Worm (Caenorhabditis elegans) whole organism, L4 larva: ENCODE data around the gene nphp-1.

Experiments used
- F10B5.3 ChIP-seq: sonication (generic microtip); optimal IDR thresholded peaks from 2 replicates; lab custom pipeline; 2016; ENCODE audit warnings: mild to moderate bottlenecking, missing genetic modification characterization, missing compliant biosample characterization
- F26F4.8 ChIP-seq: fragments of 200-800 bp; sonication (Bioruptor generic); conservative IDR thresholded peaks from 2 replicates; pipeline ENCODE4 v1.3.6; 2022; ENCODE audit warnings: missing genetic modification characterization, missing compliant biosample characterization
- F44E2.7 ChIP-seq: fragments of 200-800 bp; sonication (Bioruptor generic); IDR thresholded peaks from 2 replicates; pipeline ENCODE4 v2.1.2; 2022; ENCODE audit warnings: missing genetic modification characterization, missing compliant biosample characterization
- T20F7.1 ChIP-seq: fragments of 200-800 bp; sonication (Bioruptor generic); optimal IDR thresholded peaks from 2 replicates; lab custom pipeline; 2018; ENCODE audit warnings: mild to moderate bottlenecking, missing genetic modification characterization, missing compliant biosample characterization
- Y48G9A.11 ChIP-seq: fragments of 200-800 bp; sonication (Bioruptor generic); IDR thresholded peaks from 2 replicates; pipeline ENCODE4 v1.3.6; 2022; ENCODE audit warnings: missing genetic modification reagents, missing genetic modification characterization, missing compliant biosample characterization
- Y5F2A.4 ChIP-seq: fragments of 200-800 bp; sonication (Bioruptor generic); optimal IDR thresholded peaks from 2 replicates; lab custom pipeline; 2018; ENCODE audit warnings: mild to moderate bottlenecking, missing genetic modification characterization, missing compliant biosample characterization
- aly-2 ChIP-seq: sonication (generic microtip); optimal IDR thresholded peaks from 2 replicates; lab custom pipeline; 2018; ENCODE audit warnings: missing biosample characterization, missing genetic modification characterization
- ama-1 ChIP-seq: fragments of 150-350 bp; optimal IDR thresholded peaks from 2 replicates; lab custom pipeline; 2014; ENCODE audit warnings: inconsistent platforms, mixed read lengths
- attf-4 ChIP-seq: sonication (generic microtip); optimal IDR thresholded peaks from 3 replicates; lab custom pipeline; 2017; ENCODE audit warnings: missing biosample characterization, missing genetic modification characterization
- ceh-20 ChIP-seq: fragments of 200-800 bp; sonication (Bioruptor generic); IDR thresholded peaks from 2 replicates; pipeline ENCODE4 v1.3.6; 2022; ENCODE audit warnings: missing genetic modification reagents, missing genetic modification characterization, missing compliant biosample characterization
- ceh-28 ChIP-seq: fragments of 150-350 bp; optimal IDR thresholded peaks from 2 replicates; lab custom pipeline; 2014; ENCODE audit warnings: missing biosample characterization, missing genetic modification reagents, missing genetic modification characterization
- ceh-62 ChIP-seq: sonication (generic microtip); optimal IDR thresholded peaks from 2 replicates; lab custom pipeline; 2017; ENCODE audit warnings: missing biosample characterization, missing genetic modification characterization
- daf-12 ChIP-seq: fragments of 150-350 bp; optimal IDR thresholded peaks from 2 replicates; lab custom pipeline; 2014; ENCODE audit warnings: missing biosample characterization, missing genetic modification reagents, missing genetic modification characterization
- daf-19 ChIP-seq: fragments of 200-800 bp; sonication (Bioruptor generic); conservative IDR thresholded peaks from 2 replicates; pipeline ENCODE4 v1.3.6; 2022; ENCODE audit warnings: missing genetic modification characterization, missing compliant biosample characterization
- dmd-6 ChIP-seq: fragments of 200-800 bp; sonication (Bioruptor generic); IDR thresholded peaks from 2 replicates; pipeline ENCODE4 v1.3.6; 2022; ENCODE audit warnings: missing genetic modification reagents, missing genetic modification characterization, missing compliant biosample characterization
- dmd-8 ChIP-seq: fragments of 200-800 bp; sonication (Bioruptor generic); IDR thresholded peaks from 2 replicates; pipeline ENCODE4 v1.3.6; 2022; ENCODE audit warnings: missing genetic modification characterization, missing compliant biosample characterization
- dpl-1 ChIP-seq: fragments of 150-350 bp; optimal IDR thresholded peaks from 2 replicates; lab custom pipeline; 2014; ENCODE audit warnings: missing biosample characterization, missing genetic modification reagents, missing genetic modification characterization
- duxl-1 ChIP-seq: sonication (generic microtip); optimal IDR thresholded peaks from 2 replicates; lab custom pipeline; 2016; ENCODE audit warnings: mild to moderate bottlenecking, missing genetic modification characterization, moderate library complexity, missing compliant biosample characterization; ENCODE audit not compliant: poor library complexity
- egl-27 ChIP-seq: sonication (generic microtip); optimal IDR thresholded peaks from 3 replicates; lab custom pipeline; 2017; ENCODE audit warnings: missing biosample characterization, missing genetic modification reagents, missing genetic modification characterization
- fkh-10 ChIP-seq: fragments of 150-350 bp; optimal IDR thresholded peaks from 2 replicates; lab custom pipeline; 2014; ENCODE audit warnings: missing biosample characterization, missing genetic modification reagents, missing genetic modification characterization
- gei-8 ChIP-seq: fragments of 200-800 bp; sonication (Bioruptor generic); optimal IDR thresholded peaks from 2 replicates; lab custom pipeline; 2018; ENCODE audit warnings: mild to moderate bottlenecking, missing genetic modification characterization, missing compliant biosample characterization
- lim-7 ChIP-seq: fragments of 200-800 bp; sonication (Bioruptor generic); IDR thresholded peaks from 2 replicates; pipeline ENCODE4 v1.3.6; 2022; ENCODE audit warnings: missing genetic modification characterization, missing compliant biosample characterization
- lin-13 ChIP-seq: fragments of 150-350 bp; optimal IDR thresholded peaks from 2 replicates; lab custom pipeline; 2014; ENCODE audit warnings: missing biosample characterization, missing genetic modification reagents, missing genetic modification characterization
- mdt-29 ChIP-seq: fragments of 200-800 bp; sonication (Bioruptor generic); IDR thresholded peaks from 2 replicates; pipeline ENCODE4 v1.3.6; 2022; ENCODE audit warnings: missing genetic modification reagents, missing genetic modification characterization, missing compliant biosample characterization
- nhr-102 ChIP-seq: sonication (generic microtip); optimal IDR thresholded peaks from 2 replicates; lab custom pipeline; 2016; ENCODE audit warnings: mild to moderate bottlenecking, missing genetic modification characterization, moderate library complexity, missing compliant biosample characterization
- nhr-25 ChIP-seq: sonication (generic microtip); optimal IDR thresholded peaks from 2 replicates; lab custom pipeline; 2017; ENCODE audit warnings: missing genetic modification characterization, mild to moderate bottlenecking, missing compliant biosample characterization, antibody characterized with exemption, moderate library complexity, borderline replicate concordance; ENCODE audit not compliant: insufficient read depth
- nhr-28 ChIP-seq: fragments of 150-350 bp; optimal IDR thresholded peaks from 2 replicates; lab custom pipeline; 2014; ENCODE audit warnings: missing biosample characterization, missing genetic modification characterization
- nhr-6 ChIP-seq: fragments of 150-350 bp; optimal IDR thresholded peaks from 2 replicates; lab custom pipeline; 2014; ENCODE audit warnings: missing biosample characterization, missing genetic modification characterization
- pha-4 ChIP-seq, 2 experiments: fragments of 150-350 bp in 1 of 2; fragments of 200-800 bp in 1 of 2; sonication (Bioruptor generic) in 1 of 2; IDR thresholded peaks in 1 of 2; optimal IDR thresholded peaks in 1 of 2; 2 replicates each; pipeline versions ENCODE4 v1.3.6 to Lab custom; 2014 to 2022; ENCODE audit warnings: missing genetic modification characterization in 2 of 2, missing genetic modification reagents in 2 of 2, missing biosample characterization in 1 of 2, missing compliant biosample characterization in 1 of 2
- php-3 ChIP-seq: fragments of 200-800 bp; sonication (Bioruptor generic); IDR thresholded peaks from 2 replicates; pipeline ENCODE4 v1.3.6; 2022; ENCODE audit warnings: missing genetic modification reagents, missing genetic modification characterization, missing compliant biosample characterization
- saeg-2 ChIP-seq: fragments of 200-800 bp; sonication (Bioruptor generic); IDR thresholded peaks from 2 replicates; pipeline ENCODE4 v1.3.6; 2022; ENCODE audit warnings: missing genetic modification reagents, missing genetic modification characterization, missing compliant biosample characterization
- snpc-1.2 ChIP-seq: fragments of 200-800 bp; sonication (Bioruptor generic); IDR thresholded peaks from 2 replicates; pipeline ENCODE4 v1.3.6; 2022; ENCODE audit warnings: missing genetic modification reagents, missing genetic modification characterization, missing compliant biosample characterization
- tag-97 ChIP-seq: fragments of 200-800 bp; sonication (Bioruptor generic); IDR thresholded peaks from 2 replicates; pipeline ENCODE4 v1.3.6; 2022; ENCODE audit warnings: missing genetic modification characterization, missing compliant biosample characterization
- tra-1 ChIP-seq: fragments of 200-800 bp; sonication (Bioruptor generic); IDR thresholded peaks from 2 replicates; pipeline ENCODE4 v1.3.6; 2022; ENCODE audit warnings: missing genetic modification reagents, missing genetic modification characterization, missing compliant biosample characterization
- zag-1 ChIP-seq: fragments of 150-350 bp; optimal IDR thresholded peaks from 2 replicates; lab custom pipeline; 2014; ENCODE audit warnings: missing biosample characterization, missing genetic modification characterization
- zfp-2 ChIP-seq: sonication (generic microtip); optimal IDR thresholded peaks from 2 replicates; lab custom pipeline; 2016; ENCODE audit warnings: mild to moderate bottlenecking, missing genetic modification characterization, missing compliant biosample characterization
- zip-11 ChIP-seq: fragments of 200-800 bp; sonication (Bioruptor generic); IDR thresholded peaks from 2 replicates; pipeline ENCODE4 v1.3.6; 2022; ENCODE audit warnings: missing genetic modification characterization, missing compliant biosample characterization
- ztf-11 ChIP-seq: fragments of 150-350 bp; optimal IDR thresholded peaks from 2 replicates; lab custom pipeline; 2014; ENCODE audit warnings: missing biosample characterization, missing genetic modification characterization

nphp-1 gene

ce11 chrII:10607238-10607961, 44.7 kb downstream of the nphp-1 start, which contains the start of gene ccm-3 (continued):
- TF ChIP-seq ztf-11 (tag; lab: Kevin White, UChicago) (no peak), zfp-2 (tag; lab: Kevin White, UChicago) (no peak), ceh-20 (no peak), Y5F2A.4 (GFP tag; lab: Kevin White, UChicago) (no peak), ceh-62 (no peak), nhr-102 (tag; lab: Kevin White, UChicago) (no peak), daf-19 (GFP tag; lab: Robert Waterston, UW) (no peak), ama-1 (lab: Kevin White, UChicago) (no peak), mdt-29 (GFP tag; lab: Robert Waterston, UW) (no peak), php-3 (GFP tag; lab: Robert Waterston, UW) (no peak), zip-11 (GFP tag; lab: Robert Waterston, UW) (no peak), snpc-1.2 (GFP tag; lab: Robert Waterston, UW) (no peak)
- TF ChIP-seq, all 104 proteins: peak for 9

- TF ChIP-seq nhr-6 (tag; lab: Kevin White, UChicago) (no peak), fkh-10 (GFP tag; lab: Kevin White, UChicago) (no peak), attf-4 (tag; lab: Kevin White, UChicago) (no peak), nhr-28 (no peak), tag-97 (GFP tag; lab: Robert Waterston, UW) (no peak), gei-8 (no peak), ceh-28 (tag; lab: Kevin White, UChicago) (no peak)
Observed at ce11 chrII:10605512-10605911, 46.5 kb downstream of the nphp-1 start, which contains the start of gene taf-13. Gene taf-13, minus strand, starts transcription at chrII:10605612.

ce11 chrII:10603560-10603959, 48.5 kb downstream of the nphp-1 start:
- TF ChIP-seq dpl-1 (GFP tag; lab: Kevin White, UChicago) (no peak), mdt-29 (GFP tag; lab: Robert Waterston, UW) (no peak), T20F7.1 (GFP tag; lab: Kevin White, UChicago) (no peak), lim-7 (GFP tag; lab: Robert Waterston, UW) (no peak), nhr-6 (tag; lab: Kevin White, UChicago) (no peak), saeg-2 (GFP tag; lab: Robert Waterston, UW) (no peak), daf-12 (tag; lab: Kevin White, UChicago) (no peak), tra-1 (GFP tag; lab: Robert Waterston, UW) (no peak)
- TF ChIP-seq, all 104 proteins: peak for 0

- TF ChIP-seq zag-1 (tag; lab: Kevin White, UChicago) (no peak), aly-2 (tag; lab: Kevin White, UChicago) (no peak), dmd-8 (GFP tag; lab: Robert Waterston, UW) (no peak), tag-97 (GFP tag; lab: Robert Waterston, UW) (no peak), pha-4 (GFP tag; IDR thresholded peaks at IDR 0.05; lab: Robert Waterston, UW) (no peak), pha-4 (tag; optimal IDR thresholded peaks at IDR 0.05; lab: Kevin White, UChicago) (no peak), F10B5.3 (tag; lab: Kevin White, UChicago) (no peak), F44E2.7 (GFP tag; lab: Robert Waterston, UW) (no peak), saeg-2 (GFP tag; lab: Robert Waterston, UW) (no peak), daf-19 (GFP tag; lab: Robert Waterston, UW) (no peak), nhr-25 (tag; lab: Kevin White, UChicago) (no peak), mdt-29 (GFP tag; lab: Robert Waterston, UW) (no peak), lin-13 (GFP tag; lab: Kevin White, UChicago) (no peak), F26F4.8 (no peak), dmd-6 (GFP tag; lab: Robert Waterston, UW) (no peak), egl-27 (tag; lab: Kevin White, UChicago) (no peak), Y48G9A.11 (no peak), duxl-1 (tag; lab: Kevin White, UChicago) (no peak)
Observed at ce11 chrII:10602184-10602583, 49.9 kb downstream of the nphp-1 start, which contains the start of gene srv-2. Gene srv-2, minus strand, starts transcription at chrII:10602284.
